Fruit fly (Drosophila melanogaster): Measurements from ENCODE around the gene CG11349.
A peak's percentile ranks its signal among the peaks of the same experiment; 100 is the strongest.

CG11349 gene

DNA sequence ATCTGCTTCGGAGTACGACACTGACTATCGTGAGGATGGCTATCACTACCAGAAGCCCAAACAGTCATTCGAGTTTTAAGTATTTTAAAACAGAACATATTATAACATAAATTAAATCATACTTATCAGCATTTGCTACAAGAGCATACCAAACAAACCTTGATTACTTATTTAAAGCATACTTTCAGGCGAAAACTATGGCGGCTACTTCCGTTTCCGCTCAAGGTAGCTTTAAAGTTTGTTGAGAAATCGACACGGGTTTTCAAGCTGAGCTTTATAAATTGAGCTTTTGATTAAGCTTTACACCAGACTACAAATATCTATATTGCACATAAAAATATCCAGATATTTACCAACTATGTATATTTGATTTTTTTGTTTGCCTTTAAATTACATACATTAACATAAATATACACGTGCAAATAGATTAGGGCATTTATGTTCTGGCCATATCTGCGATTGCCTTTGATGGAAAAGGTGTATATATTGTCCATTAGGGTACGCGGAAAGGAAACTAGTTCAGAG lies 2.1 kb downstream of the CG11349 start (continued):
- TF ChIP-seq pros (GFP tag; optimal IDR thresholded peaks at IDR 0.05), result no peak
- TF ChIP-seq CG8478 (optimal IDR thresholded peaks at IDR 0.05), result no peak
- TF ChIP-seq en (GFP tag; optimal IDR thresholded peaks at IDR 0.05), result peak; percentile 45
- TF ChIP-seq nerfin-1 (tag; optimal IDR thresholded peaks at IDR 0.05), result peak; percentile 76
- peak; percentile 72 for TF ChIP-seq disco-r (GFP tag; optimal IDR thresholded peaks at IDR 0.05)
- peak; percentile 93 for TF ChIP-seq PHDP (tag; optimal IDR thresholded peaks at IDR 0.05)
- no peak for TF ChIP-seq h (optimal IDR thresholded peaks at IDR 0.05)
- TF ChIP-seq CG33213 (GFP tag; optimal IDR thresholded peaks at IDR 0.05), result peak; percentile 86
- peak; percentile 98 for TF ChIP-seq CG17568 (GFP tag; optimal IDR thresholded peaks at IDR 0.05)
- peak; percentile 92 for TF ChIP-seq HHEX (GFP tag; optimal IDR thresholded peaks at IDR 0.05)
- peak; percentile 59 for TF ChIP-seq Dad (GFP tag; optimal IDR thresholded peaks at IDR 0.05)
- no peak for TF ChIP-seq Hr78 (GFP tag; optimal IDR thresholded peaks at IDR 0.05)
- TF ChIP-seq CG3163 (GFP tag; optimal IDR thresholded peaks at IDR 0.05), result peak; percentile 24
- no peak for TF ChIP-seq bbx (GFP tag; IDR thresholded peaks at IDR 0.05; ENCODE audit: partially characterized antibody)
- peak; percentile 52 for TF ChIP-seq slp2 (GFP tag; optimal IDR thresholded peaks at IDR 0.05)
- peak; percentile 49 for TF ChIP-seq CoRest (tag; optimal IDR thresholded peaks at IDR 0.05)
- peak; percentile 96 for TF ChIP-seq nau (GFP tag; optimal IDR thresholded peaks at IDR 0.05)
- TF ChIP-seq slbo (GFP tag; IDR thresholded peaks at IDR 0.05), result no peak
- no peak for TF ChIP-seq CG15073 (GFP tag; optimal IDR thresholded peaks at IDR 0.05)
- peak; percentile 77 for TF ChIP-seq CG1603 (tag; optimal IDR thresholded peaks at IDR 0.05)
- peak; percentile 86 for TF ChIP-seq CG12391 (tag; optimal IDR thresholded peaks at IDR 0.05)
- peak; percentile 91 for TF ChIP-seq Vsx1 (GFP tag; optimal IDR thresholded peaks at IDR 0.05)
- TF ChIP-seq CG16863 (GFP tag; optimal IDR thresholded peaks at IDR 0.05), result peak; percentile 53
- TF ChIP-seq chinmo (GFP tag; IDR thresholded peaks at IDR 0.05; ENCODE audit: partially characterized antibody), result no peak
- peak; percentile 80 for TF ChIP-seq CG4424 (GFP tag; optimal IDR thresholded peaks at IDR 0.05)
- TF ChIP-seq dpn (GFP tag; optimal IDR thresholded peaks at IDR 0.05), result peak; percentile 42 to 67
- no peak for TF ChIP-seq Aef1 (GFP tag; IDR thresholded peaks at IDR 0.05)
- peak; percentile 49 to 83 for TF ChIP-seq Hr51 (GFP tag; optimal IDR thresholded peaks at IDR 0.05)
- TF ChIP-seq CG4282 (GFP tag; optimal IDR thresholded peaks at IDR 0.05), result no peak
- TF ChIP-seq Med (GFP tag), result peak; percentile 99
- TF ChIP-seq CG5245 (GFP tag; optimal IDR thresholded peaks at IDR 0.05), result peak; percentile 69
- TF ChIP-seq CG15011 (GFP tag; optimal IDR thresholded peaks at IDR 0.05), result peak; percentile 86
- peak; percentile 55 for TF ChIP-seq tin (GFP tag; optimal IDR thresholded peaks at IDR 0.05)
- TF ChIP-seq CG1529 (GFP tag; optimal IDR thresholded peaks at IDR 0.05), result peak; percentile 86
- TF ChIP-seq bowl (GFP tag; IDR thresholded peaks at IDR 0.05), result peak; percentile 42; the same call in 1 of the 2 replicates
- peak in 1 of 2 experiments; percentile 62 for TF ChIP-seq eve (GFP tag; optimal IDR thresholded peaks at IDR 0.05)
- TF ChIP-seq Drgx (GFP tag; IDR thresholded peaks at IDR 0.05), result no peak; the same call in 1 of the 2 replicates
- no peak for TF ChIP-seq Hmx (GFP tag; optimal IDR thresholded peaks at IDR 0.05)
- TF ChIP-seq gsb (GFP tag; IDR thresholded peaks at IDR 0.05), result 0 out of 2 replicates have a peak, but pooled peaks have one; percentile 22
- TF ChIP-seq CG33557 (GFP tag; optimal IDR thresholded peaks at IDR 0.05), result peak; percentile 60
- no peak for TF ChIP-seq hth (optimal IDR thresholded peaks at IDR 0.05)
- peak; percentile 14 for TF ChIP-seq fd96Cb (tag; optimal IDR thresholded peaks at IDR 0.05)
- TF ChIP-seq CG30403 (GFP tag; optimal IDR thresholded peaks at IDR 0.05), result peak; percentile 14
- no peak for TF ChIP-seq CG10979 (tag; optimal IDR thresholded peaks at IDR 0.05)
- peak; percentile 94 for TF ChIP-seq CG4707 (GFP tag; optimal IDR thresholded peaks at IDR 0.05)
- peak; percentile 32 for TF ChIP-seq p53 (GFP tag; optimal IDR thresholded peaks at IDR 0.05)
- TF ChIP-seq CG2875 (GFP tag; optimal IDR thresholded peaks at IDR 0.05), result peak; percentile 87
- peak; percentile 38 for TF ChIP-seq Rx (GFP tag; IDR thresholded peaks at IDR 0.05)
- TF ChIP-seq ems (GFP tag; optimal IDR thresholded peaks at IDR 0.05), result peak; percentile 70
- TF ChIP-seq sens (GFP tag), result peak; percentile 96
- TF ChIP-seq CG15269 (tag; optimal IDR thresholded peaks at IDR 0.05), result peak; percentile 79
